Worm (Caenorhabditis elegans): Measurements from ENCODE around the gene mdt-11.

DNA sequence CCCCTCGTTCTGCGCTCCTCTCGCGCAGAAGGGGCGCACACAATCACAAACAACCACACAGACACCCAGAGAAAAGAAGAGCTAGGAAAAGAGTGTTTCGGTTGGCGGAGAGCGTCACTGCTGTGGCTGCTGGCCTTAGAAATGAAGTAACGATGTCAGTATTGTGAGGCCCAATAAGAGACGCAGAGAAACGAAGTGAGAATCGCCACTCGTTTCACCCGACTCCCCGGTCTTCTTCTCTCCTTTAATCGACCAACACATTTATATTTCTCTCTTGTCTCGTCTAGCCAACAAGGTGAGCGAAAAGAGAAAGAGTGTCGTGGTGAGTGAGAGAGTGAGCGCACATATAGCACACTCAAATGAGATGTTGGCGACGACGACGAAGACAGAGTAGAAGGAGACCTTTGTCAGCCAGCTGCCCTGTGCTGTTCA is 7.1 kb upstream of the mdt-11 start:
- TF ChIP-seq die-1 (tag; optimal IDR thresholded peaks at IDR 0.05) (no peak), egl-44 (GFP tag; IDR thresholded peaks at IDR 0.05) (no peak), C17E4.6 (GFP tag; IDR thresholded peaks at IDR 0.05) (peak; percentile 66; the same call in 1 of the 2 replicates)
